Worm (Caenorhabditis elegans) whole organism, L4/young adult: ENCODE data around the gene mrps-18.C.

Experiments used
- W03F9.2 ChIP-seq: fragments of 150-350 bp; optimal IDR thresholded peaks from 2 replicates; lab custom pipeline; 2014; ENCODE audit warnings: missing biosample characterization, missing genetic modification characterization
- him-1 ChIP-seq: sonication (generic microtip); optimal IDR thresholded peaks from 2 replicates; lab custom pipeline; 2016; ENCODE audit warnings: missing genotype, missing genetic modification reagents, missing genetic modification characterization, missing compliant biosample characterization

DNA sequence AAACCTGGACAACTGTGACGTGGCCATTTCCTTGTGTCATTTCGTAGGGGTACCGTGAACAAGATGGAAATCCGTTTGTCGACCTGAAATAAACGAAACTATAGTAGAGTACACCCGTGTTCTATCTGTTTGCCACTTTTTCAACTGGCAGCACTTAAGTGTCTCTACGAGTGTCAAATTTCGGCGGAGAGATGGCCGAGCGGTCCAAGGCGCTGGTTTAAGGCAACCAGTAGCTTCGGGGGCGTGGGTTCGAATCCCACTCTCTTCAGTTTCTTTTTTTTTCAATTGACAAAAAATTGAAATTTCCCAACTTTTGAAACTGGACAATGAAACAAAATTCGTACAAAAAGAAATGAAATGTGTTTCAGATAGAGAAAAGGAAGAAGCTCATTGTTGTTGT lies 14.4 kb upstream of the mrps-18.C start:
- TF ChIP-seq him-1 (tag; lab: Kevin White, UChicago) (peak; percentile 49), W03F9.2 (no peak)
